Fruit fly (Drosophila melanogaster) whole organism, embryonic: ENCODE measurements around the gene Caf1-55.

Source experiments
- Ada2b ChIP-seq: fragments of 200-800 bp; sonication (Bioruptor generic); IDR thresholded peaks from 2 replicates; pipeline ENCODE4 v1.3.6; 2022; ENCODE audit warnings: missing biosample characterization, missing genetic modification characterization
- Adf1 ChIP-seq: fragments of 200-800 bp; sonication (Bioruptor generic); IDR thresholded peaks from 2 replicates; pipeline ENCODE4 v1.3.6; 2022; ENCODE audit warnings: missing biosample characterization, missing genetic modification characterization
- B-H1 ChIP-seq: fragments of 200-800 bp; sonication (Bioruptor generic); IDR thresholded peaks from 3 replicates; pipeline ENCODE4 v1.3.6; 2022; ENCODE audit warnings: missing biosample characterization, missing genetic modification characterization
- Bdp1 ChIP-seq: fragments of 200-800 bp; sonication (Bioruptor generic); optimal IDR thresholded peaks from 3 replicates; lab custom pipeline; 2016; ENCODE audit warnings: missing biosample characterization, missing genetic modification characterization
- CG11085 ChIP-seq: fragments of 200-800 bp; sonication (Bioruptor generic); IDR thresholded peaks from 2 replicates; pipeline ENCODE4 v1.3.6; 2022; ENCODE audit warnings: missing biosample characterization, missing genetic modification characterization
- CG11247 ChIP-seq: fragments of 200-800 bp; sonication (Bioruptor generic); IDR thresholded peaks from 2 replicates; pipeline ENCODE4 v1.3.6; 2022; ENCODE audit warnings: missing biosample characterization, missing genetic modification characterization
- CG12155 ChIP-seq: fragments of 200-800 bp; sonication (Bioruptor generic); optimal IDR thresholded peaks from 3 replicates; lab custom pipeline; 2016; ENCODE audit warnings: missing biosample characterization, missing genetic modification characterization
- CG12219 ChIP-seq: fragments of 200-800 bp; sonication (Bioruptor generic); optimal IDR thresholded peaks from 3 replicates; lab custom pipeline; 2018; ENCODE audit warnings: missing biosample characterization, mild to moderate bottlenecking, missing genetic modification characterization
- CG13287 ChIP-seq: fragments of 200-800 bp; sonication (Bioruptor generic); IDR thresholded peaks from 2 replicates; pipeline ENCODE4 v1.3.6; 2022; ENCODE audit warnings: missing biosample characterization, missing genetic modification characterization; ENCODE audit not compliant: partially characterized antibody
- CG13424 ChIP-seq: fragments of 200-800 bp; sonication (Bioruptor generic); optimal IDR thresholded peaks from 2 replicates; lab custom pipeline; 2019; ENCODE audit warnings: missing biosample characterization, mild to moderate bottlenecking, missing genetic modification characterization, moderate library complexity
- CG14050 ChIP-seq: fragments of 200-800 bp; sonication (Bioruptor generic); IDR thresholded peaks from 3 replicates; pipeline ENCODE4 v1.3.6; 2022; ENCODE audit warnings: missing biosample characterization, missing genetic modification characterization
- CG1529 ChIP-seq: fragments of 200-800 bp; sonication (Bioruptor generic); optimal IDR thresholded peaks from 3 replicates; lab custom pipeline; 2018; ENCODE audit warnings: missing biosample characterization, missing genetic modification characterization
- CG16815 ChIP-seq: fragments of 200-800 bp; sonication (Bioruptor generic); optimal IDR thresholded peaks from 3 replicates; lab custom pipeline; 2017; ENCODE audit warnings: missing biosample characterization, mild to moderate bottlenecking, missing genetic modification characterization
- CG18764 ChIP-seq: fragments of 200-800 bp; sonication (Bioruptor generic); optimal IDR thresholded peaks from 3 replicates; lab custom pipeline; 2016; ENCODE audit warnings: missing biosample characterization, missing genetic modification characterization
- CG32767 ChIP-seq: fragments of 200-800 bp; sonication (Bioruptor generic); IDR thresholded peaks from 2 replicates; pipeline ENCODE4 v1.3.6; 2022; ENCODE audit warnings: missing biosample characterization, missing genetic modification characterization
- CG43689 ChIP-seq: fragments of 200-800 bp; sonication (Bioruptor generic); IDR thresholded peaks from 2 replicates; pipeline ENCODE4 v1.3.6; 2022; ENCODE audit warnings: missing biosample characterization, missing genetic modification characterization
- CG5953 ChIP-seq: fragments of 200-800 bp; sonication (Bioruptor generic); IDR thresholded peaks from 2 replicates; pipeline ENCODE4 v1.3.6; 2022; ENCODE audit warnings: missing biosample characterization, missing genetic modification characterization
- CG8388 ChIP-seq: fragments of 200-800 bp; sonication (Bioruptor generic); optimal IDR thresholded peaks from 2 replicates; lab custom pipeline; 2019; ENCODE audit warnings: missing biosample characterization, mild to moderate bottlenecking, missing genetic modification characterization, moderate library complexity
- CkIIα-i1 ChIP-seq: fragments of 200-800 bp; sonication (Bioruptor generic); IDR thresholded peaks from 2 replicates; pipeline ENCODE4 v1.3.6; 2022; ENCODE audit warnings: missing biosample characterization, missing genetic modification characterization
- Fer3 ChIP-seq: fragments of 200-800 bp; sonication (Bioruptor generic); optimal IDR thresholded peaks from 2 replicates; lab custom pipeline; 2018; ENCODE audit warnings: missing biosample characterization, mild to moderate bottlenecking, missing genetic modification characterization, moderate library complexity
- GATAe ChIP-seq: fragments of 200-800 bp; sonication (Bioruptor generic); conservative IDR thresholded peaks from 2 replicates; pipeline ENCODE4 v1.3.6; 2022; ENCODE audit warnings: missing biosample characterization, missing genetic modification characterization
- H2.0 ChIP-seq: fragments of 200-800 bp; sonication (Bioruptor generic); IDR thresholded peaks from 2 replicates; pipeline ENCODE4 v1.3.6; 2022; ENCODE audit warnings: missing biosample characterization, missing genetic modification characterization
- MBD-R2 ChIP-seq: fragments of 200-800 bp; sonication (Bioruptor generic); IDR thresholded peaks from 2 replicates; pipeline ENCODE4 v1.3.6; 2022; ENCODE audit warnings: missing biosample characterization, missing genetic modification characterization
- Med ChIP-seq: fragments of 200-800 bp; sonication (Bioruptor generic); peaks from one replicate; lab custom pipeline; 2016; ENCODE audit warnings: missing biosample characterization, missing genetic modification characterization, mild to moderate bottlenecking, inconsistent platforms, moderate library complexity
- Meics ChIP-seq: fragments of 200-800 bp; sonication (Bioruptor generic); optimal IDR thresholded peaks from 2 replicates; lab custom pipeline; 2017; ENCODE audit warnings: missing biosample characterization, mild to moderate bottlenecking, missing genetic modification characterization
- Myb ChIP-seq: fragments of 200-800 bp; sonication (Bioruptor generic); optimal IDR thresholded peaks from 2 replicates; lab custom pipeline; 2016; ENCODE audit warnings: missing biosample characterization, missing genetic modification characterization
- NC2α ChIP-seq: fragments of 200-800 bp; sonication (Bioruptor generic); optimal IDR thresholded peaks from 2 replicates; lab custom pipeline; 2016; ENCODE audit warnings: missing biosample characterization, missing genetic modification characterization
- ap ChIP-seq: fragments of 200-800 bp; sonication (Bioruptor generic); IDR thresholded peaks from 2 replicates; pipeline ENCODE4 v1.3.6; 2022; ENCODE audit warnings: missing biosample characterization, missing genetic modification characterization
- ara ChIP-seq: fragments of 200-800 bp; sonication (Bioruptor generic); IDR thresholded peaks from 2 replicates; pipeline ENCODE4 v1.3.6; 2022; ENCODE audit warnings: missing biosample characterization, missing genetic modification characterization
- az2 ChIP-seq: fragments of 200-800 bp; sonication (Bioruptor generic); optimal IDR thresholded peaks from 3 replicates; lab custom pipeline; 2016; ENCODE audit warnings: missing biosample characterization, missing genetic modification characterization
- bcd ChIP-seq: fragments of 200-800 bp; sonication (Bioruptor generic); optimal IDR thresholded peaks from 2 replicates; lab custom pipeline; 2017; ENCODE audit warnings: missing biosample characterization, mild to moderate bottlenecking, missing genetic modification characterization
- bigmax ChIP-seq: fragments of 200-800 bp; sonication (Bioruptor generic); optimal IDR thresholded peaks from 2 replicates; lab custom pipeline; 2018; ENCODE audit warnings: missing biosample characterization, mild to moderate bottlenecking, missing genetic modification characterization
- bowl ChIP-seq: fragments of 200-800 bp; sonication (Bioruptor generic); IDR thresholded peaks from 2 replicates; pipeline ENCODE4 v1.3.6; 2022; ENCODE audit warnings: missing biosample characterization, missing genetic modification characterization
- chm ChIP-seq: fragments of 200-800 bp; sonication (Bioruptor generic); IDR thresholded peaks from 2 replicates; pipeline ENCODE4 v1.3.6; 2022; ENCODE audit warnings: missing biosample characterization, missing genetic modification characterization
- chn ChIP-seq: fragments of 200-800 bp; sonication (Bioruptor generic); optimal IDR thresholded peaks from 2 replicates; lab custom pipeline; 2016; ENCODE audit warnings: missing biosample characterization, missing genetic modification characterization
- crol ChIP-seq: fragments of 200-800 bp; sonication (Bioruptor generic); IDR thresholded peaks from 2 replicates; pipeline ENCODE4 v1.3.6; 2022; ENCODE audit warnings: missing biosample characterization, missing genetic modification characterization
- cwo ChIP-seq: fragments of 200-800 bp; sonication (Bioruptor generic); optimal IDR thresholded peaks from 3 replicates; lab custom pipeline; 2017; ENCODE audit warnings: missing biosample characterization, missing genetic modification characterization, mild to moderate bottlenecking, moderate library complexity, missing genetic modification reagents
- danr ChIP-seq: fragments of 200-800 bp; sonication (Bioruptor generic); IDR thresholded peaks from 2 replicates; pipeline ENCODE4 v1.3.6; 2022; ENCODE audit warnings: missing biosample characterization, missing genetic modification characterization
- dm ChIP-seq: fragments of 200-800 bp; sonication (Bioruptor generic); optimal IDR thresholded peaks from 3 replicates; lab custom pipeline; 2016; ENCODE audit warnings: missing biosample characterization, missing genetic modification characterization
- esg ChIP-seq: fragments of 200-800 bp; sonication (Bioruptor generic); conservative IDR thresholded peaks from 2 replicates; pipeline ENCODE4 v1.3.6; 2022; ENCODE audit warnings: missing biosample characterization, missing genetic modification characterization
- fru ChIP-seq: fragments of >200 bp; optimal IDR thresholded peaks from 2 replicates; lab custom pipeline; 2017
- gce ChIP-seq: fragments of 200-800 bp; sonication (Bioruptor generic); IDR thresholded peaks from 3 replicates; pipeline ENCODE4 v1.3.6; 2022; ENCODE audit warnings: missing biosample characterization, missing genetic modification characterization
- gcm ChIP-seq: fragments of 200-800 bp; sonication (Bioruptor generic); optimal IDR thresholded peaks from 2 replicates; lab custom pipeline; 2019; ENCODE audit warnings: missing biosample characterization, mild to moderate bottlenecking, missing genetic modification characterization, moderate library complexity
- gfzf ChIP-seq: fragments of 200-800 bp; sonication (Bioruptor generic); optimal IDR thresholded peaks from 2 replicates; lab custom pipeline; 2016; ENCODE audit warnings: missing biosample characterization, mild to moderate bottlenecking, missing genetic modification characterization, moderate library complexity
- gt ChIP-seq: fragments of 200-800 bp; sonication (Bioruptor generic); IDR thresholded peaks from 2 replicates; pipeline ENCODE4 v1.3.6; 2022; ENCODE audit warnings: missing biosample characterization, missing genetic modification characterization
- kay ChIP-seq: fragments of 200-800 bp; sonication (Bioruptor generic); optimal IDR thresholded peaks from 2 replicates; lab custom pipeline; 2016; ENCODE audit warnings: missing biosample characterization, missing genetic modification characterization
- ken ChIP-seq: fragments of 200-800 bp; sonication (Bioruptor generic); IDR thresholded peaks from 3 replicates; pipeline ENCODE4 v1.3.6; 2022; ENCODE audit warnings: missing biosample characterization, missing genetic modification characterization
- lmd ChIP-seq: fragments of 200-800 bp; sonication (Bioruptor generic); IDR thresholded peaks from 2 replicates; pipeline ENCODE4 v1.3.6; 2022; ENCODE audit warnings: missing biosample characterization, missing genetic modification characterization
- pita ChIP-seq: fragments of 200-800 bp; sonication (Bioruptor generic); optimal IDR thresholded peaks from 2 replicates; lab custom pipeline; 2017; ENCODE audit warnings: missing biosample characterization, mild to moderate bottlenecking, missing genetic modification characterization
- slbo ChIP-seq: fragments of 200-800 bp; sonication (Bioruptor generic); IDR thresholded peaks from 2 replicates; pipeline ENCODE4 v1.3.6; 2022; ENCODE audit warnings: missing biosample characterization, missing genetic modification characterization
- sug ChIP-seq: fragments of 200-800 bp; optimal IDR thresholded peaks from 2 replicates; lab custom pipeline; 2019; ENCODE audit warnings: missing biosample characterization, mild to moderate bottlenecking, missing genetic modification characterization, moderate library complexity
- trh ChIP-seq: fragments of 200-800 bp; sonication (Bioruptor generic); optimal IDR thresholded peaks from 2 replicates; lab custom pipeline; 2016; ENCODE audit warnings: missing biosample characterization, missing genetic modification characterization
- yki ChIP-seq: fragments of >200 bp; optimal IDR thresholded peaks from 3 replicates; lab custom pipeline; 2018

Caf1-55 gene

dm6 chr3R:15250454-15250853 is 25.1 kb downstream of the Caf1-55 start (continued):
- no peak for TF ChIP-seq NC2α
- no peak for TF ChIP-seq pita (GFP tag; lab: Kevin White, UChicago)
- 0 out of 3 replicates have a peak, but pooled peaks have one; percentile 38 for TF ChIP-seq gce (GFP tag; lab: Robert Waterston, UW)
- TF ChIP-seq kay = peak; percentile 32
- peak; percentile 34 for TF ChIP-seq az2 (GFP tag; lab: Kevin White, UChicago)
- TF ChIP-seq Bdp1 (GFP tag; lab: Kevin White, UChicago) = peak; percentile 18
- no peak for TF ChIP-seq bigmax (GFP tag; lab: Kevin White, UChicago)
- TF ChIP-seq MBD-R2 (GFP tag; lab: Robert Waterston, UW) = peak; percentile 55; the same call in 1 of the 2 replicates
- peak; percentile 65 for TF ChIP-seq lmd
- TF ChIP-seq CG43689 (GFP tag; lab: Robert Waterston, UW) = 0 out of 2 replicates have a peak, but pooled peaks have one; percentile 29
- TF ChIP-seq CG1529 = no peak
- no peak for TF ChIP-seq crol (GFP tag; lab: Robert Waterston, UW)
- TF ChIP-seq cwo (GFP tag; lab: Kevin White, UChicago) = peak; percentile 72
- TF ChIP-seq GATAe (GFP tag; lab: Robert Waterston, UW) = 0 out of 2 replicates have a peak, but pooled peaks have one; percentile 14
- no peak for TF ChIP-seq Myb
- TF ChIP-seq fru (lab: Kevin White, UChicago) = no peak
- TF ChIP-seq CG14050 (GFP tag; lab: Robert Waterston, UW) = peak; percentile 75
- TF ChIP-seq ara (GFP tag; lab: Robert Waterston, UW) = peak; percentile 52
- TF ChIP-seq bowl (GFP tag; lab: Robert Waterston, UW) = no peak
- TF ChIP-seq CG16815 = peak; percentile 28
- TF ChIP-seq gcm (GFP tag; lab: Kevin White, UChicago) = no peak
- TF ChIP-seq Ada2b (GFP tag; lab: Robert Waterston, UW) = peak; percentile 74
- peak; percentile 54; the same call in 1 of the 2 replicates for TF ChIP-seq CG5953 (GFP tag; lab: Robert Waterston, UW)
- TF ChIP-seq gfzf (GFP tag; lab: Kevin White, UChicago) = no peak
- TF ChIP-seq H2.0 (GFP tag; lab: Robert Waterston, UW) = peak; percentile 58
- no peak for TF ChIP-seq chn
- TF ChIP-seq sug (tag; lab: Kevin White, UChicago) = no peak
- TF ChIP-seq bcd (GFP tag; lab: Kevin White, UChicago) = peak; percentile 65
- TF ChIP-seq CG32767 = peak; percentile 52; the same call in 1 of the 2 replicates
- peak; percentile 59; the same call in 1 of the 2 replicates for TF ChIP-seq Adf1 (GFP tag; lab: Robert Waterston, UW)
- TF ChIP-seq CG12219 (GFP tag; lab: Kevin White, UChicago) = peak; percentile 23
- peak; percentile 76 for TF ChIP-seq CG13424 (tag; lab: Kevin White, UChicago)
- peak; percentile 85 for TF ChIP-seq slbo
- TF ChIP-seq Fer3 (tag; lab: Kevin White, UChicago) = peak; percentile 74
- peak; percentile 70 for TF ChIP-seq esg (GFP tag; lab: Robert Waterston, UW)
- peak; percentile 32; the same call in 1 of the 2 replicates for TF ChIP-seq danr (GFP tag; lab: Robert Waterston, UW)
- TF ChIP-seq gt (GFP tag; lab: Robert Waterston, UW) = 0 out of 2 replicates have a peak, but pooled peaks have one; percentile 14
- TF ChIP-seq Meics (GFP tag; lab: Kevin White, UChicago) = no peak
- peak; percentile 68 for TF ChIP-seq CG11247
- TF ChIP-seq chm = 0 out of 2 replicates have a peak, but pooled peaks have one; percentile 53
- TF ChIP-seq ken (GFP tag; lab: Robert Waterston, UW) = peak; percentile 65; the same call in 1 of the 3 replicates
- peak; percentile 54 for TF ChIP-seq CG8388 (GFP tag; lab: Kevin White, UChicago)
- no peak for TF ChIP-seq yki (lab: Kevin White, UChicago)
- peak; percentile 57; the same call in 2 of the 3 replicates for TF ChIP-seq B-H1 (GFP tag; lab: Robert Waterston, UW)
- TF ChIP-seq CkIIα-i1 (GFP tag; lab: Robert Waterston, UW) = no peak
- peak; percentile 77 for TF ChIP-seq Med (GFP tag; lab: Kevin White, UChicago)
- TF ChIP-seq dm (GFP tag; lab: Kevin White, UChicago) = no peak
- TF ChIP-seq CG11085 (GFP tag; lab: Robert Waterston, UW) = 0 out of 2 replicates have a peak, but pooled peaks have one; percentile 24
- no peak for TF ChIP-seq CG13287
- TF ChIP-seq trh (GFP tag; lab: Kevin White, UChicago) = no peak
- no peak for TF ChIP-seq CG18764 (GFP tag; lab: Kevin White, UChicago)
- peak; percentile 40 for TF ChIP-seq CG12155 (GFP tag; lab: Kevin White, UChicago)
- peak; percentile 61 for TF ChIP-seq ap (GFP tag; lab: Robert Waterston, UW)
